Worm (Caenorhabditis elegans) whole organism, L3 larva: ENCODE data around the gene nspd-4.
A peak's percentile ranks its signal among the peaks of the same experiment; 100 is the strongest.

Source experiments
- R02D3.7 ChIP-seq: fragments of 150-350 bp; optimal IDR thresholded peaks from 2 replicates; lab custom pipeline; 2014; ENCODE audit warnings: missing biosample characterization, missing genetic modification characterization
- ama-1 ChIP-seq: fragments of 150-350 bp; optimal IDR thresholded peaks from 2 replicates; lab custom pipeline; 2018
- ceh-28 ChIP-seq: fragments of 150-350 bp; optimal IDR thresholded peaks from 2 replicates; lab custom pipeline; 2014; ENCODE audit warnings: missing biosample characterization, missing genetic modification reagents, missing genetic modification characterization
- daf-12 ChIP-seq: fragments of 150-350 bp; optimal IDR thresholded peaks from 2 replicates; lab custom pipeline; 2014; ENCODE audit warnings: missing biosample characterization, missing genetic modification reagents, missing genetic modification characterization
- elt-1 ChIP-seq: fragments of 150-350 bp; optimal IDR thresholded peaks from 2 replicates; lab custom pipeline; 2014; ENCODE audit warnings: missing biosample characterization, missing genetic modification characterization
- elt-2 ChIP-seq: sonication (generic microtip); optimal IDR thresholded peaks from 2 replicates; lab custom pipeline; 2016; ENCODE audit warnings: missing genetic modification reagents, mild to moderate bottlenecking, missing genetic modification characterization, missing compliant biosample characterization
- elt-3 ChIP-seq, 3 experiments: fragments of 150-350 bp in 1 of 3; sonication (generic microtip) in 2 of 3; optimal IDR thresholded peaks; 2 replicates in 2 of 3; 4 replicates in 1 of 3; lab custom pipeline; 2014 to 2017; ENCODE audit warnings: missing biosample characterization in 3 of 3, missing genetic modification characterization in 3 of 3
- eor-1 ChIP-seq, 2 experiments: fragments of 150-350 bp; optimal IDR thresholded peaks; 2 replicates each; lab custom pipeline; 2014 to 2018; ENCODE audit warnings: missing biosample characterization in 2 of 2, missing genetic modification characterization in 2 of 2
- hmg-11 ChIP-seq: sonication (generic microtip); optimal IDR thresholded peaks from 2 replicates; lab custom pipeline; 2016; ENCODE audit warnings: missing genetic modification characterization, missing compliant biosample characterization
- lin-15B ChIP-seq: fragments of 150-350 bp; optimal IDR thresholded peaks from 2 replicates; lab custom pipeline; 2014; ENCODE audit warnings: missing biosample characterization, missing genetic modification characterization
- lin-39 ChIP-seq: fragments of 150-350 bp; optimal IDR thresholded peaks from 2 replicates; lab custom pipeline; 2018; ENCODE audit warnings: missing biosample characterization, missing genetic modification reagents, missing genetic modification characterization
- lsy-12 ChIP-seq: sonication (generic microtip); optimal IDR thresholded peaks from 2 replicates; lab custom pipeline; 2016; ENCODE audit warnings: mild to moderate bottlenecking, missing genetic modification characterization, missing compliant biosample characterization
- mml-1 ChIP-seq: fragments of 150-350 bp; sonication (generic microtip); optimal IDR thresholded peaks from 3 replicates; lab custom pipeline; 2014; ENCODE audit warnings: missing biosample characterization, missing genetic modification characterization
- nfya-1 ChIP-seq: sonication (generic microtip); optimal IDR thresholded peaks from 2 replicates; lab custom pipeline; 2017; ENCODE audit warnings: missing genetic modification characterization, mild to moderate bottlenecking, missing compliant biosample characterization, antibody characterized with exemption, moderate library complexity; ENCODE audit not compliant: insufficient read depth
- nhr-11 ChIP-seq: fragments of 150-350 bp; optimal IDR thresholded peaks from 2 replicates; lab custom pipeline; 2014; ENCODE audit warnings: missing biosample characterization, missing genetic modification characterization
- nhr-23 ChIP-seq: fragments of 150-350 bp; optimal IDR thresholded peaks from 2 replicates; lab custom pipeline; 2014; ENCODE audit warnings: missing biosample characterization, missing genetic modification reagents, missing genetic modification characterization
- nhr-237 ChIP-seq: fragments of 150-350 bp; optimal IDR thresholded peaks from 2 replicates; lab custom pipeline; 2014; ENCODE audit warnings: missing biosample characterization, missing genetic modification characterization
- nhr-25 ChIP-seq: sonication (generic microtip); optimal IDR thresholded peaks from 2 replicates; lab custom pipeline; 2017; ENCODE audit warnings: missing biosample characterization, missing genetic modification characterization
- nhr-28 ChIP-seq: fragments of 150-350 bp; optimal IDR thresholded peaks from 2 replicates; lab custom pipeline; 2014; ENCODE audit warnings: missing biosample characterization, missing genetic modification characterization
- nhr-43 ChIP-seq: sonication (generic microtip); optimal IDR thresholded peaks from 2 replicates; lab custom pipeline; 2016; ENCODE audit warnings: mild to moderate bottlenecking, missing genetic modification characterization, missing compliant biosample characterization; ENCODE audit not compliant: poor library complexity, severe bottlenecking
- nhr-67 ChIP-seq: fragments of 150-350 bp; optimal IDR thresholded peaks from 2 replicates; lab custom pipeline; 2014; ENCODE audit warnings: missing biosample characterization, missing genetic modification characterization
- nhr-76 ChIP-seq: fragments of 150-350 bp; sonication (generic microtip); optimal IDR thresholded peaks from 5 replicates; lab custom pipeline; 2014; ENCODE audit warnings: missing biosample characterization, missing genetic modification characterization
- pha-4 ChIP-seq: fragments of 150-350 bp; optimal IDR thresholded peaks from 2 replicates; lab custom pipeline; 2014; ENCODE audit warnings: missing biosample characterization, missing genetic modification reagents, missing genetic modification characterization
- pqm-1 ChIP-seq: fragments of 150-350 bp; optimal IDR thresholded peaks from 2 replicates; lab custom pipeline; 2017; ENCODE audit warnings: missing biosample characterization, missing genetic modification characterization, inconsistent platforms
- skn-1 ChIP-seq: fragments of 150-350 bp; optimal IDR thresholded peaks from 2 replicates; lab custom pipeline; 2014; ENCODE audit warnings: missing biosample characterization, missing genetic modification characterization
- snpc-4 ChIP-seq: fragments of 150-350 bp; optimal IDR thresholded peaks from 2 replicates; lab custom pipeline; 2014; ENCODE audit warnings: missing biosample characterization, missing genetic modification characterization
- tbx-2 ChIP-seq: sonication (generic microtip); optimal IDR thresholded peaks from 2 replicates; lab custom pipeline; 2016; ENCODE audit warnings: mild to moderate bottlenecking, missing genetic modification characterization, missing compliant biosample characterization
- unc-39 ChIP-seq: sonication (generic microtip); optimal IDR thresholded peaks from 4 replicates; lab custom pipeline; 2017; ENCODE audit warnings: missing biosample characterization, missing genetic modification characterization
- unc-62 ChIP-seq: fragments of 150-350 bp; sonication (generic microtip); optimal IDR thresholded peaks from 4 replicates; lab custom pipeline; 2014; ENCODE audit warnings: missing biosample characterization, missing genetic modification reagents, missing genetic modification characterization
- zag-1 ChIP-seq: fragments of 150-350 bp; optimal IDR thresholded peaks from 2 replicates; lab custom pipeline; 2014; ENCODE audit warnings: missing biosample characterization, missing genetic modification characterization
- ztf-11 ChIP-seq: fragments of 150-350 bp; optimal IDR thresholded peaks from 2 replicates; lab custom pipeline; 2014; ENCODE audit warnings: missing biosample characterization, missing genetic modification characterization

Gene nspd-4

ce11 chrII:4874335-4874861 is 32.0 kb downstream of the nspd-4 start, which contains the start of gene F11G11.15:
TSS of gene F11G11.15 (plus strand) at chrII:4874845.
- TF ChIP-seq R02D3.7 (no peak), unc-39 (no peak), elt-3 (tag; optimal IDR thresholded peaks at IDR 0.05; lab: Kevin White, UChicago) (peak in 1 of 3 experiments; percentile 42), lin-15B (tag; lab: Kevin White, UChicago) (no peak), eor-1 (tag; optimal IDR thresholded peaks at IDR 0.05; lab: Kevin White, UChicago) (no peak), ceh-28 (tag; lab: Kevin White, UChicago) (no peak), nhr-43 (tag; lab: Kevin White, UChicago) (peak; percentile 25), nhr-25 (peak; percentile 79), tbx-2 (tag; lab: Kevin White, UChicago) (no peak), nfya-1 (tag; lab: Kevin White, UChicago) (no peak)

ce11 chrII:4876091-4876490 is 33.7 kb downstream of the nspd-4 start, which contains the start of gene F11G11.13:
TSS of gene F11G11.13 (minus strand) at chrII:4876179.
- TF ChIP-seq nhr-25 (peak; percentile 67), tbx-2 (tag; lab: Kevin White, UChicago) (no peak), elt-3 (tag; optimal IDR thresholded peaks at IDR 0.05; lab: Kevin White, UChicago) (peak in 1 of 3 experiments; percentile 6), nhr-23 (tag; lab: Kevin White, UChicago) (peak; percentile 55), unc-39 (no peak), nhr-43 (tag; lab: Kevin White, UChicago) (peak; percentile 27)

ce11 chrII:4879629-4880028 is 37.2 kb downstream of the nspd-4 start, which contains the start of gene gst-6:
TSS of gene gst-6 (plus strand) at chrII:4879891.
- TF ChIP-seq ama-1 (lab: Kevin White, UChicago) (no peak), nhr-67 (tag; lab: Kevin White, UChicago) (no peak), daf-12 (tag; lab: Kevin White, UChicago) (no peak), snpc-4 (tag; lab: Kevin White, UChicago) (no peak), nhr-76 (no peak), nhr-43 (tag; lab: Kevin White, UChicago) (no peak), elt-1 (tag; lab: Kevin White, UChicago) (no peak), lin-15B (tag; lab: Kevin White, UChicago) (no peak), elt-2 (tag; lab: Kevin White, UChicago) (peak; percentile 76), nhr-237 (tag; lab: Kevin White, UChicago) (no peak), unc-62 (GFP tag; lab: Kevin White, UChicago) (no peak), pha-4 (tag; lab: Kevin White, UChicago) (peak; percentile 53), skn-1 (tag; lab: Kevin White, UChicago) (peak; percentile 81), zag-1 (tag; lab: Kevin White, UChicago) (no peak), nhr-28 (tag; lab: Kevin White, UChicago) (no peak), ztf-11 (tag; lab: Kevin White, UChicago) (no peak), mml-1 (no peak), pqm-1 (tag; lab: Kevin White, UChicago) (peak; percentile 59), lsy-12 (tag; lab: Kevin White, UChicago) (no peak)

ce11 chrII:4881727-4882126 is 39.3 kb downstream of the nspd-4 start, which contains the start of gene gst-7:
TSS of gene gst-7 (plus strand) at chrII:4882062.
- TF ChIP-seq elt-1 (tag; lab: Kevin White, UChicago) (no peak), pqm-1 (tag; lab: Kevin White, UChicago) (peak; percentile 76), elt-2 (tag; lab: Kevin White, UChicago) (peak; percentile 92), nfya-1 (tag; lab: Kevin White, UChicago) (peak; percentile 40), pha-4 (tag; lab: Kevin White, UChicago) (peak; percentile 92), lin-39 (tag; lab: Kevin White, UChicago) (peak; percentile 26), skn-1 (tag; lab: Kevin White, UChicago) (peak; percentile 96), hmg-11 (no peak), nhr-25 (peak; percentile 25), nhr-23 (tag; lab: Kevin White, UChicago) (peak; percentile 34)

ce11 chrII:4882498-4882897 is 40.1 kb downstream of the nspd-4 start:
- TF ChIP-seq pha-4 (tag; lab: Kevin White, UChicago) (peak; percentile 68), nhr-11 (tag; lab: Kevin White, UChicago) (no peak)
